Worm (Caenorhabditis elegans) whole organism, L4 larva: ENCODE data around the gene col-90.

Experiments used
- ces-1 ChIP-seq: fragments of 150-350 bp; sonication (generic microtip); optimal IDR thresholded peaks from 4 replicates; lab custom pipeline; 2014; ENCODE audit warnings: missing biosample characterization, missing genetic modification reagents, missing genetic modification characterization
- daf-19 ChIP-seq: fragments of 200-800 bp; sonication (Bioruptor generic); conservative IDR thresholded peaks from 2 replicates; pipeline ENCODE4 v1.3.6; 2022; ENCODE audit warnings: missing genetic modification characterization, missing compliant biosample characterization
- hlh-30 ChIP-seq: sonication (generic microtip); optimal IDR thresholded peaks from 2 replicates; lab custom pipeline; 2017; ENCODE audit warnings: antibody characterized with exemption, mild to moderate bottlenecking, missing genetic modification characterization, missing compliant biosample characterization; ENCODE audit not compliant: insufficient read depth
- lin-13 ChIP-seq: fragments of 150-350 bp; optimal IDR thresholded peaks from 2 replicates; lab custom pipeline; 2014; ENCODE audit warnings: missing biosample characterization, missing genetic modification reagents, missing genetic modification characterization
- lin-15B ChIP-seq: fragments of 150-350 bp; sonication (generic microtip); optimal IDR thresholded peaks from 3 replicates; lab custom pipeline; 2014; ENCODE audit warnings: missing biosample characterization, missing genetic modification characterization
- nhr-77 ChIP-seq: fragments of 150-350 bp; optimal IDR thresholded peaks from 2 replicates; lab custom pipeline; 2014; ENCODE audit warnings: missing biosample characterization, missing genetic modification characterization
- tag-97 ChIP-seq: fragments of 200-800 bp; sonication (Bioruptor generic); IDR thresholded peaks from 2 replicates; pipeline ENCODE4 v1.3.6; 2022; ENCODE audit warnings: missing genetic modification characterization, missing compliant biosample characterization
- tra-1 ChIP-seq: fragments of 200-800 bp; sonication (Bioruptor generic); IDR thresholded peaks from 2 replicates; pipeline ENCODE4 v1.3.6; 2022; ENCODE audit warnings: missing genetic modification reagents, missing genetic modification characterization, missing compliant biosample characterization
- zag-1 ChIP-seq: fragments of 150-350 bp; optimal IDR thresholded peaks from 2 replicates; lab custom pipeline; 2014; ENCODE audit warnings: missing biosample characterization, missing genetic modification characterization

DNA sequence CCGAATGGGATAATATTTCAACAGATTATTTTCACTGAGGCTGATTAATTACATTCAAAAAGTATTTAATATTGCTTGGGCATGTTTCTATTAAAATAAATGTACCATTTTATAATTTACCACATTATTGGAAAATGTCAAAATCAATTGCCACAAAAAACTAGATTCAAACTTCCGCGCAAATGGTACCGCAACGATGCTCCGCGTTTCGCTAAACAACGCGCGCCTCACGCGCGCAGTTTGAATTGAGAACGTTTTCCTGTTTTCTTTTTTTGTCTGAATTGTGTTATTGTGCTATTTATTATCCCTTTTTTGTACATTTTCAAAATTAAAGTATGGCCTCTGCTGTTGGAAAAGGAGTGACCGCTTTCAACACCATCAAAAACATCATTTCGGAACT, 7.8 kb upstream of the col-90 start, which contains the start of gene C29E4.12:
- TF ChIP-seq tag-97 (GFP tag; lab: Robert Waterston, UW) (no peak), zag-1 (tag; lab: Kevin White, UChicago) (no peak), daf-19 (GFP tag; lab: Robert Waterston, UW) (no peak), lin-15B (tag; lab: Kevin White, UChicago) (no peak), nhr-77 (no peak), hlh-30 (tag; lab: Kevin White, UChicago) (peak; percentile 79), ces-1 (GFP tag; lab: Kevin White, UChicago) (no peak), tra-1 (no peak), lin-13 (GFP tag; lab: Kevin White, UChicago) (no peak)
